Fruit fly (Drosophila melanogaster) whole organism, embryonic: ENCODE measurements around the gene Yip1d1.

Experiments
- CG12071 ChIP-seq: fragments of 200-800 bp; sonication (Bioruptor generic); optimal IDR thresholded peaks from 3 replicates; lab custom pipeline; 2018; ENCODE audit warnings: missing biosample characterization, mild to moderate bottlenecking, missing genetic modification characterization
- CG13287 ChIP-seq: fragments of 200-800 bp; sonication (Bioruptor generic); IDR thresholded peaks from 2 replicates; pipeline ENCODE4 v1.3.6; 2022; ENCODE audit warnings: missing biosample characterization, missing genetic modification characterization; ENCODE audit not compliant: partially characterized antibody
- CG14710 ChIP-seq: fragments of 200-800 bp; sonication (Bioruptor generic); optimal IDR thresholded peaks from 3 replicates; lab custom pipeline; 2019; ENCODE audit warnings: missing biosample characterization, mild to moderate bottlenecking, missing genetic modification characterization, moderate library complexity
- CG15601 ChIP-seq: fragments of 200-800 bp; sonication (Bioruptor generic); optimal IDR thresholded peaks from 3 replicates; lab custom pipeline; 2019; ENCODE audit warnings: missing biosample characterization, mild to moderate bottlenecking, missing genetic modification characterization, moderate library complexity
- CG18619 ChIP-seq: fragments of 200-800 bp; sonication (Bioruptor generic); optimal IDR thresholded peaks from 3 replicates; lab custom pipeline; 2017; ENCODE audit warnings: missing biosample characterization, mild to moderate bottlenecking, missing genetic modification characterization
- CG2116 ChIP-seq: fragments of 200-800 bp; sonication (Bioruptor generic); optimal IDR thresholded peaks from 3 replicates; lab custom pipeline; 2018; ENCODE audit warnings: missing biosample characterization, mild to moderate bottlenecking, missing genetic modification characterization
- CG2199 ChIP-seq: fragments of 200-800 bp; sonication (Bioruptor generic); IDR thresholded peaks from 3 replicates; pipeline ENCODE4 v1.3.6; 2022; ENCODE audit warnings: missing biosample characterization, missing genetic modification characterization
- CG4854 ChIP-seq: fragments of 200-800 bp; sonication (Bioruptor generic); optimal IDR thresholded peaks from 2 replicates; lab custom pipeline; 2016; ENCODE audit warnings: missing biosample characterization, missing genetic modification characterization, inconsistent platforms
- CG6683 ChIP-seq: fragments of 200-800 bp; sonication (Bioruptor generic); optimal IDR thresholded peaks from 2 replicates; lab custom pipeline; 2017; ENCODE audit warnings: missing biosample characterization, mild to moderate bottlenecking, missing genetic modification characterization, missing genetic modification reagents
- CG6791 ChIP-seq: fragments of 200-800 bp; sonication (Bioruptor generic); IDR thresholded peaks from 3 replicates; pipeline ENCODE4 v1.3.6; 2022; ENCODE audit warnings: missing biosample characterization, missing genetic modification characterization; ENCODE audit not compliant: partially characterized antibody
- CG6813 ChIP-seq: fragments of 200-800 bp; sonication (Bioruptor generic); optimal IDR thresholded peaks from 2 replicates; lab custom pipeline; 2017; ENCODE audit warnings: missing biosample characterization, missing genetic modification characterization, mild to moderate bottlenecking, moderate library complexity, missing genetic modification reagents
- CG6854 ChIP-seq: fragments of 200-800 bp; sonication (Bioruptor generic); optimal IDR thresholded peaks from 3 replicates; lab custom pipeline; 2017; ENCODE audit warnings: missing biosample characterization, mild to moderate bottlenecking, missing genetic modification characterization
- CG7839 ChIP-seq: fragments of 200-800 bp; sonication (Bioruptor generic); optimal IDR thresholded peaks from 3 replicates; lab custom pipeline; 2018; ENCODE audit warnings: missing biosample characterization, mild to moderate bottlenecking, missing genetic modification characterization, moderate library complexity
- CG8089 ChIP-seq: fragments of 200-800 bp; sonication (Bioruptor generic); optimal IDR thresholded peaks from 3 replicates; lab custom pipeline; 2016; ENCODE audit warnings: missing biosample characterization, missing genetic modification characterization
- CG8290 ChIP-seq, 3 experiments: fragments of 200-800 bp; sonication (Bioruptor generic); optimal IDR thresholded peaks; 2 replicates each; lab custom pipeline; 2016 to 2019; ENCODE audit warnings: missing biosample characterization in 3 of 3, missing genetic modification characterization in 3 of 3, mild to moderate bottlenecking in 2 of 3, moderate library complexity in 1 of 3
- CG8478 ChIP-seq: fragments of >200 bp; optimal IDR thresholded peaks from 2 replicates; lab custom pipeline; 2018
- CG9797 ChIP-seq: fragments of 200-800 bp; sonication (Bioruptor generic); optimal IDR thresholded peaks from 3 replicates; lab custom pipeline; 2018; ENCODE audit warnings: missing biosample characterization, mild to moderate bottlenecking, missing genetic modification characterization
- CG9932 ChIP-seq: fragments of 200-800 bp; sonication (Bioruptor generic); IDR thresholded peaks from 2 replicates; pipeline ENCODE4 v1.3.6; 2022; ENCODE audit warnings: missing biosample characterization, missing genetic modification characterization
- CoRest ChIP-seq: fragments of 200-800 bp; sonication (Bioruptor generic); optimal IDR thresholded peaks from 3 replicates; lab custom pipeline; 2018; ENCODE audit warnings: missing biosample characterization, mild to moderate bottlenecking, missing genetic modification characterization, moderate library complexity
- Dp ChIP-seq: fragments of 200-800 bp; sonication (Bioruptor generic); optimal IDR thresholded peaks from 2 replicates; lab custom pipeline; 2018; ENCODE audit warnings: missing biosample characterization, mild to moderate bottlenecking, missing genetic modification characterization, moderate library complexity
- Ets65A ChIP-seq: fragments of 200-800 bp; sonication (Bioruptor generic); peaks from one replicate; lab custom pipeline; 2016; ENCODE audit warnings: missing biosample characterization, missing genetic modification characterization
- Ets97D ChIP-seq: fragments of 200-800 bp; sonication (Bioruptor generic); optimal IDR thresholded peaks from 3 replicates; lab custom pipeline; 2016; ENCODE audit warnings: missing biosample characterization, missing genetic modification characterization
- HLH4C ChIP-seq: fragments of 200-800 bp; sonication (Bioruptor generic); IDR thresholded peaks from 3 replicates; pipeline ENCODE4 v1.3.6; 2022; ENCODE audit warnings: missing biosample characterization, missing genetic modification characterization; ENCODE audit not compliant: partially characterized antibody
- HLH54F ChIP-seq: fragments of 200-800 bp; sonication (Bioruptor generic); optimal IDR thresholded peaks from 3 replicates; lab custom pipeline; 2016; ENCODE audit warnings: missing biosample characterization, missing genetic modification characterization
- Hand ChIP-seq: fragments of 200-800 bp; sonication (Bioruptor generic); optimal IDR thresholded peaks from 2 replicates; lab custom pipeline; 2017; ENCODE audit warnings: mild to moderate bottlenecking, missing biosample characterization, missing genetic modification reagents, missing genetic modification characterization
- Lhr ChIP-seq: fragments of 200-800 bp; sonication (Bioruptor generic); optimal IDR thresholded peaks from 3 replicates; lab custom pipeline; 2017; ENCODE audit warnings: mild to moderate bottlenecking, missing biosample characterization, missing genetic modification reagents, missing genetic modification characterization
- MBD-R2 ChIP-seq: fragments of 200-800 bp; sonication (Bioruptor generic); IDR thresholded peaks from 2 replicates; pipeline ENCODE4 v1.3.6; 2022; ENCODE audit warnings: missing biosample characterization, missing genetic modification characterization
- Max ChIP-seq: fragments of 200-800 bp; sonication (Bioruptor generic); optimal IDR thresholded peaks from 2 replicates; lab custom pipeline; 2016; ENCODE audit warnings: missing biosample characterization, mild to moderate bottlenecking, missing genetic modification characterization
- Med ChIP-seq: fragments of 200-800 bp; sonication (Bioruptor generic); peaks from one replicate; lab custom pipeline; 2016; ENCODE audit warnings: missing biosample characterization, missing genetic modification characterization, mild to moderate bottlenecking, inconsistent platforms, moderate library complexity
- Myb ChIP-seq: fragments of 200-800 bp; sonication (Bioruptor generic); optimal IDR thresholded peaks from 2 replicates; lab custom pipeline; 2016; ENCODE audit warnings: missing biosample characterization, missing genetic modification characterization
- Nf-YC ChIP-seq: fragments of 200-800 bp; optimal IDR thresholded peaks from 3 replicates; lab custom pipeline; 2019; ENCODE audit warnings: missing biosample characterization, mild to moderate bottlenecking, missing genetic modification characterization, moderate library complexity
- Vsx1 ChIP-seq: fragments of 200-800 bp; sonication (Bioruptor generic); optimal IDR thresholded peaks from 2 replicates; lab custom pipeline; 2017; ENCODE audit warnings: missing biosample characterization, mild to moderate bottlenecking, missing genetic modification characterization, missing genetic modification reagents
- croc ChIP-seq: fragments of 200-800 bp; sonication (Bioruptor generic); conservative IDR thresholded peaks from 3 replicates; pipeline ENCODE4 v1.3.6; 2022; ENCODE audit warnings: missing biosample characterization, missing genetic modification characterization
- dm ChIP-seq: fragments of 200-800 bp; sonication (Bioruptor generic); optimal IDR thresholded peaks from 3 replicates; lab custom pipeline; 2016; ENCODE audit warnings: missing biosample characterization, missing genetic modification characterization
- ems ChIP-seq: fragments of 200-800 bp; sonication (Bioruptor generic); optimal IDR thresholded peaks from 3 replicates; lab custom pipeline; 2016; ENCODE audit warnings: missing biosample characterization, missing genetic modification characterization
- hkb ChIP-seq, 2 experiments: fragments of 200-800 bp in 1 of 2; fragments of >200 bp in 1 of 2; sonication (Bioruptor generic) in 1 of 2; IDR thresholded peaks in 1 of 2; optimal IDR thresholded peaks in 1 of 2; 2 replicates each; pipeline versions ENCODE4 v1.3.6 to Lab custom; 2017 to 2022; ENCODE audit warnings: missing biosample characterization in 1 of 2, missing genetic modification characterization in 1 of 2
- kah ChIP-seq: fragments of 200-800 bp; sonication (Bioruptor generic); optimal IDR thresholded peaks from 2 replicates; lab custom pipeline; 2018; ENCODE audit warnings: missing biosample characterization, mild to moderate bottlenecking, missing genetic modification characterization
- nerfin-1 ChIP-seq: fragments of 200-800 bp; sonication (Bioruptor generic); optimal IDR thresholded peaks from 3 replicates; lab custom pipeline; 2019; ENCODE audit warnings: missing biosample characterization, mild to moderate bottlenecking, missing genetic modification characterization, moderate library complexity
- pan ChIP-seq, 4 experiments: fragments of >200 bp in 3 of 4; fragments of 200-800 bp in 1 of 4; sonication (Bioruptor generic) in 1 of 4; optimal IDR thresholded peaks in 3 of 4; IDR thresholded peaks in 1 of 4; 2 replicates each; pipeline versions ENCODE4 v1.3.6 to Lab custom; 2017 to 2022; ENCODE audit warnings: missing biosample characterization in 2 of 4, missing genetic modification characterization in 2 of 4, mixed read lengths in 1 of 4
- pho ChIP-seq: fragments of 200-800 bp; sonication (Bioruptor generic); optimal IDR thresholded peaks from 2 replicates; lab custom pipeline; 2016; ENCODE audit warnings: missing biosample characterization, missing genetic modification characterization
- phol ChIP-seq: fragments of 200-800 bp; sonication (Bioruptor generic); optimal IDR thresholded peaks from 3 replicates; lab custom pipeline; 2018; ENCODE audit warnings: missing biosample characterization, mild to moderate bottlenecking, missing genetic modification characterization, moderate library complexity
- pnt ChIP-seq: fragments of 200-800 bp; sonication (Bioruptor generic); optimal IDR thresholded peaks from 3 replicates; lab custom pipeline; 2016; ENCODE audit warnings: missing biosample characterization, missing genetic modification characterization
- prd ChIP-seq, 3 experiments: fragments of >200 bp in 2 of 3; fragments of 200-800 bp in 1 of 3; sonication (Bioruptor generic) in 1 of 3; optimal IDR thresholded peaks in 2 of 3; IDR thresholded peaks in 1 of 3; 2 replicates in 2 of 3; 3 replicates in 1 of 3; pipeline versions ENCODE4 v1.3.6 to Lab custom; 2017 to 2022; ENCODE audit warnings: missing biosample characterization in 1 of 3, missing genetic modification characterization in 1 of 3
- pzg ChIP-seq: fragments of 200-800 bp; sonication (Bioruptor generic); optimal IDR thresholded peaks from 3 replicates; lab custom pipeline; 2018; ENCODE audit warnings: missing biosample characterization, mild to moderate bottlenecking, missing genetic modification characterization, moderate library complexity
- row ChIP-seq: fragments of 200-800 bp; sonication (Bioruptor generic); IDR thresholded peaks from 3 replicates; pipeline ENCODE4 v1.3.6; 2022; ENCODE audit warnings: missing biosample characterization, missing genetic modification characterization

Gene Yip1d1

dm6 chr2L:13028923-13029322 lies 28.5 kb upstream of the Yip1d1 start:
- TF ChIP-seq croc (GFP tag; lab: Robert Waterston, UW) (no peak), Ets65A (GFP tag; lab: Kevin White, UChicago) (peak; percentile 53), Med (GFP tag; lab: Kevin White, UChicago) (peak; percentile 35), kah (GFP tag; lab: Kevin White, UChicago) (no peak), CG12071 (no peak), CG8478 (peak; percentile 71), MBD-R2 (GFP tag; lab: Robert Waterston, UW) (no peak), CG7839 (no peak), CG18619 (GFP tag; lab: Kevin White, UChicago) (no peak), CG6683 (GFP tag; lab: Kevin White, UChicago) (no peak), CG9932 (GFP tag; lab: Robert Waterston, UW) (peak; percentile 40; the same call in 1 of the 2 replicates)

- no peak for TF ChIP-seq HLH54F (GFP tag; lab: Kevin White, UChicago)
- TF ChIP-seq CG2116: peak; percentile 46
- peak; percentile 13 for TF ChIP-seq Nf-YC (tag; lab: Kevin White, UChicago)
- peak; percentile 65 for TF ChIP-seq Dp
- TF ChIP-seq CG6791 (GFP tag; lab: Robert Waterston, UW): no peak
- TF ChIP-seq CG9797 (GFP tag; lab: Kevin White, UChicago): peak; percentile 51
- peak; percentile 9 for TF ChIP-seq Ets97D (GFP tag; lab: Kevin White, UChicago)
- peak; percentile 45 for TF ChIP-seq pzg (GFP tag; lab: Kevin White, UChicago)
- TF ChIP-seq CG14710: peak; percentile 64
- no peak for TF ChIP-seq HLH4C (GFP tag; lab: Robert Waterston, UW)
- TF ChIP-seq prd (optimal IDR thresholded peaks at IDR 0.05; lab: Kevin White, UChicago): no peak
- TF ChIP-seq prd (GFP tag; IDR thresholded peaks at IDR 0.05; lab: Robert Waterston, UW): no peak
- no peak for TF ChIP-seq CG6854 (GFP tag; lab: Kevin White, UChicago)
- peak; percentile 45; the same call in 1 of the 2 replicates for TF ChIP-seq MBD-R2 (GFP tag; lab: Robert Waterston, UW)
- peak; percentile 47 for TF ChIP-seq Lhr (GFP tag; lab: Kevin White, UChicago)
- TF ChIP-seq hkb (optimal IDR thresholded peaks at IDR 0.05; lab: Kevin White, UChicago): no peak
- no peak for TF ChIP-seq hkb (GFP tag; IDR thresholded peaks at IDR 0.05; lab: Robert Waterston, UW)
- TF ChIP-seq pan (optimal IDR thresholded peaks at IDR 0.05; lab: Kevin White, UChicago): no peak
- no peak for TF ChIP-seq pan (GFP tag; optimal IDR thresholded peaks at IDR 0.05 in 1 of 2, IDR thresholded peaks at IDR 0.05 in 1 of 2)
- peak; percentile 73 for TF ChIP-seq row (GFP tag; lab: Robert Waterston, UW)
- TF ChIP-seq CG2199 (GFP tag; lab: Robert Waterston, UW): no peak
- TF ChIP-seq dm (GFP tag; lab: Kevin White, UChicago): no peak
- peak; percentile 66 for TF ChIP-seq CG15601 (tag; lab: Kevin White, UChicago)
- TF ChIP-seq Max (GFP tag; lab: Kevin White, UChicago): no peak
- no peak for TF ChIP-seq Vsx1 (GFP tag; lab: Kevin White, UChicago)
- no peak for TF ChIP-seq ems
- no peak for TF ChIP-seq pnt (GFP tag; lab: Kevin White, UChicago)
- TF ChIP-seq Myb: peak; percentile 95
- TF ChIP-seq CG6813 (GFP tag; lab: Kevin White, UChicago): no peak
- peak; percentile 47 for TF ChIP-seq CG8290 (GFP tag; optimal IDR thresholded peaks at IDR 0.05; lab: Kevin White, UChicago)
- TF ChIP-seq CG8290 (tag; optimal IDR thresholded peaks at IDR 0.05; lab: Kevin White, UChicago): no peak
- TF ChIP-seq CoRest: peak; percentile 64
- no peak for TF ChIP-seq CG8089 (GFP tag; lab: Kevin White, UChicago)
- peak; percentile 54 for TF ChIP-seq nerfin-1 (tag; lab: Kevin White, UChicago)
- TF ChIP-seq pho (GFP tag; lab: Kevin White, UChicago): no peak
- 0 out of 2 replicates have a peak, but pooled peaks have one; percentile 17 for TF ChIP-seq CG13287 (GFP tag; lab: Robert Waterston, UW)
- no peak for TF ChIP-seq Hand (GFP tag; lab: Kevin White, UChicago)
- peak; percentile 22 for TF ChIP-seq phol (tag; lab: Kevin White, UChicago)
- TF ChIP-seq CG4854 (GFP tag; lab: Kevin White, UChicago): no peak
Measured at dm6 chr2L:13021020-13021781, 20.8 kb upstream of the Yip1d1 start, which contains the start of gene CG9933. Gene CG9933, minus strand, starts transcription at chr2L:13021312.
